Worm (Caenorhabditis elegans) whole organism, L1 larva: ENCODE data around the gene meg-2.

Source experiments
- blmp-1 ChIP-seq: fragments of 150-350 bp; optimal IDR thresholded peaks from 2 replicates; lab custom pipeline; 2014; ENCODE audit warnings: missing biosample characterization, missing genetic modification characterization
- ceh-8 ChIP-seq: fragments of 200-800 bp; sonication (Bioruptor generic); optimal IDR thresholded peaks from 2 replicates; lab custom pipeline; 2018; ENCODE audit warnings: mild to moderate bottlenecking, missing genetic modification characterization, moderate library complexity, missing compliant biosample characterization
- ceh-88 ChIP-seq: fragments of 200-800 bp; sonication (Bioruptor generic); IDR thresholded peaks from 2 replicates; pipeline ENCODE4 v1.3.6; 2022; ENCODE audit warnings: missing genetic modification characterization, missing compliant biosample characterization
- ces-1 ChIP-seq: fragments of 150-350 bp; optimal IDR thresholded peaks from 2 replicates; lab custom pipeline; 2014; ENCODE audit warnings: missing biosample characterization, missing genetic modification reagents, missing genetic modification characterization
- dsc-1 ChIP-seq: sonication (generic microtip); optimal IDR thresholded peaks from 2 replicates; lab custom pipeline; 2016; ENCODE audit warnings: mild to moderate bottlenecking, missing genetic modification characterization, missing compliant biosample characterization
- efl-1 ChIP-seq, 4 experiments: fragments of 150-350 bp; optimal IDR thresholded peaks in 3 of 4; peaks in 1 of 4; 1 replicate in 1 of 4; 2 replicates in 3 of 4; lab custom pipeline; 2014; ENCODE audit warnings: missing biosample characterization in 2 of 4, missing genetic modification characterization in 2 of 4, missing genetic modification reagents in 2 of 4
- egl-27 ChIP-seq, 2 experiments: fragments of 150-350 bp in 1 of 2; sonication (generic microtip); optimal IDR thresholded peaks; 3 replicates each; lab custom pipeline; 2017 to 2018; ENCODE audit warnings: missing biosample characterization in 2 of 2, missing genetic modification characterization in 2 of 2, missing genetic modification reagents in 2 of 2
- elt-2 ChIP-seq: sonication (generic microtip); optimal IDR thresholded peaks from 2 replicates; lab custom pipeline; 2016; ENCODE audit warnings: missing genetic modification characterization, mild to moderate bottlenecking, inconsistent platforms, missing compliant biosample characterization, missing genetic modification reagents
- elt-3 ChIP-seq, 6 experiments: fragments of 150-350 bp in 1 of 6; sonication (generic microtip); optimal IDR thresholded peaks; 2 replicates each; lab custom pipeline; 2017 to 2018; ENCODE audit warnings: missing biosample characterization in 6 of 6, missing genetic modification characterization in 6 of 6, inconsistent platforms in 1 of 6
- fkh-4 ChIP-seq: sonication (generic microtip); optimal IDR thresholded peaks from 2 replicates; lab custom pipeline; 2016; ENCODE audit warnings: missing compliant biosample characterization, missing genetic modification characterization, borderline replicate concordance
- fkh-8 ChIP-seq: sonication (generic microtip); optimal IDR thresholded peaks from 2 replicates; lab custom pipeline; 2016; ENCODE audit warnings: mild to moderate bottlenecking, missing genetic modification characterization, missing compliant biosample characterization
- fos-1 ChIP-seq: fragments of 150-350 bp; optimal IDR thresholded peaks from 2 replicates; lab custom pipeline; 2014; ENCODE audit warnings: missing biosample characterization, missing genetic modification characterization
- hlh-17 ChIP-seq: fragments of 200-800 bp; sonication (Bioruptor generic); optimal IDR thresholded peaks from 2 replicates; lab custom pipeline; 2018; ENCODE audit warnings: missing genetic modification characterization, mild to moderate bottlenecking, missing compliant biosample characterization, moderate library complexity, borderline replicate concordance
- hpl-2 ChIP-seq: fragments of 150-350 bp; optimal IDR thresholded peaks from 2 replicates; lab custom pipeline; 2014; ENCODE audit warnings: missing biosample characterization, missing genetic modification reagents, missing genetic modification characterization
- irx-1 ChIP-seq: sonication (generic microtip); optimal IDR thresholded peaks from 2 replicates; lab custom pipeline; 2016; ENCODE audit warnings: missing genetic modification characterization, missing compliant biosample characterization
- isw-1 ChIP-seq: fragments of 200-800 bp; sonication (Bioruptor generic); IDR thresholded peaks from 2 replicates; pipeline ENCODE4 v1.3.6; 2022; ENCODE audit warnings: missing genetic modification characterization, missing compliant biosample characterization
- lin-13 ChIP-seq: fragments of 150-350 bp; optimal IDR thresholded peaks from 2 replicates; lab custom pipeline; 2014; ENCODE audit warnings: missing biosample characterization, missing genetic modification reagents, missing genetic modification characterization
- lin-14 ChIP-seq: fragments of 200-800 bp; sonication (Bioruptor generic); optimal IDR thresholded peaks from 2 replicates; lab custom pipeline; 2018; ENCODE audit warnings: mild to moderate bottlenecking, missing genetic modification characterization, moderate library complexity, missing compliant biosample characterization
- lin-15B ChIP-seq: fragments of 150-350 bp; sonication (generic microtip); optimal IDR thresholded peaks from 3 replicates; lab custom pipeline; 2014; ENCODE audit warnings: missing biosample characterization, missing genetic modification characterization
- lin-35 ChIP-seq, 2 experiments: fragments of 150-350 bp; optimal IDR thresholded peaks; 2 replicates each; lab custom pipeline; 2014; ENCODE audit warnings: missing biosample characterization in 2 of 2, missing genetic modification characterization in 2 of 2, missing genetic modification reagents in 2 of 2
- lin-39 ChIP-seq: fragments of 150-350 bp; optimal IDR thresholded peaks from 2 replicates; lab custom pipeline; 2014; ENCODE audit warnings: missing biosample characterization, missing genetic modification reagents, missing genetic modification characterization
- lir-3 ChIP-seq: sonication (generic microtip); optimal IDR thresholded peaks from 2 replicates; lab custom pipeline; 2016; ENCODE audit warnings: mild to moderate bottlenecking, missing genetic modification characterization, moderate library complexity, missing compliant biosample characterization; ENCODE audit not compliant: poor library complexity
- lsy-2 ChIP-seq, 2 experiments: fragments of 150-350 bp; optimal IDR thresholded peaks; 2 replicates each; lab custom pipeline; 2014; ENCODE audit warnings: missing biosample characterization in 2 of 2, missing genetic modification characterization in 2 of 2
- mab-9 ChIP-seq: fragments of 200-800 bp; sonication (Bioruptor generic); IDR thresholded peaks from 2 replicates; pipeline ENCODE4 v1.3.6; 2022; ENCODE audit warnings: missing genetic modification reagents, missing genetic modification characterization, missing compliant biosample characterization
- mdl-1 ChIP-seq, 2 experiments: fragments of 150-350 bp; optimal IDR thresholded peaks; 2 replicates each; lab custom pipeline; 2014 to 2017; ENCODE audit warnings: missing biosample characterization in 2 of 2, missing genetic modification characterization in 2 of 2, inconsistent platforms in 1 of 2
- mef-2 ChIP-seq: fragments of 150-350 bp; optimal IDR thresholded peaks from 2 replicates; lab custom pipeline; 2014; ENCODE audit warnings: missing biosample characterization, missing genetic modification characterization
- mep-1 ChIP-seq: fragments of 150-350 bp; optimal IDR thresholded peaks from 2 replicates; lab custom pipeline; 2014; ENCODE audit warnings: missing biosample characterization, missing genetic modification characterization
- nhr-11 ChIP-seq: fragments of 150-350 bp; optimal IDR thresholded peaks from 2 replicates; lab custom pipeline; 2014; ENCODE audit warnings: missing biosample characterization, missing genetic modification characterization
- nhr-19 ChIP-seq: fragments of 200-800 bp; sonication (Bioruptor generic); conservative IDR thresholded peaks from 2 replicates; pipeline ENCODE4 v1.3.6; 2022; ENCODE audit warnings: missing genetic modification characterization, missing compliant biosample characterization
- nhr-20 ChIP-seq: sonication (generic microtip); optimal IDR thresholded peaks from 2 replicates; lab custom pipeline; 2016; ENCODE audit warnings: mild to moderate bottlenecking, missing genetic modification characterization, missing compliant biosample characterization
- nhr-47 ChIP-seq: sonication (generic microtip); optimal IDR thresholded peaks from 2 replicates; lab custom pipeline; 2016; ENCODE audit warnings: mild to moderate bottlenecking, missing genetic modification characterization, moderate library complexity, missing compliant biosample characterization
- nhr-71 ChIP-seq: sonication (generic microtip); optimal IDR thresholded peaks from 2 replicates; lab custom pipeline; 2016; ENCODE audit warnings: mild to moderate bottlenecking, missing genetic modification characterization, moderate library complexity, missing compliant biosample characterization
- nhr-76 ChIP-seq: sonication (generic microtip); optimal IDR thresholded peaks from 2 replicates; lab custom pipeline; 2017; ENCODE audit warnings: missing biosample characterization, missing genetic modification characterization
- nhr-85 ChIP-seq: sonication (generic microtip); peaks from one replicate; lab custom pipeline; 2016; ENCODE audit warnings: missing genetic modification characterization, inconsistent platforms, missing compliant biosample characterization
- nhr-90 ChIP-seq: sonication (generic microtip); optimal IDR thresholded peaks from 2 replicates; lab custom pipeline; 2016; ENCODE audit warnings: mild to moderate bottlenecking, missing genetic modification characterization, missing compliant biosample characterization; ENCODE audit not compliant: poor library complexity
- pax-3 ChIP-seq: fragments of 200-800 bp; sonication (Bioruptor generic); optimal IDR thresholded peaks from 2 replicates; lab custom pipeline; 2018; ENCODE audit warnings: mild to moderate bottlenecking, missing genetic modification characterization, moderate library complexity, missing compliant biosample characterization
- pqm-1 ChIP-seq: sonication (generic microtip); optimal IDR thresholded peaks from 3 replicates; lab custom pipeline; 2017; ENCODE audit warnings: missing biosample characterization, missing genetic modification characterization
- rnt-1 ChIP-seq: sonication (generic microtip); optimal IDR thresholded peaks from 2 replicates; lab custom pipeline; 2016; ENCODE audit warnings: mild to moderate bottlenecking, missing genetic modification characterization, moderate library complexity, missing compliant biosample characterization
- snu-23 ChIP-seq: sonication (generic microtip); optimal IDR thresholded peaks from 2 replicates; lab custom pipeline; 2016; ENCODE audit warnings: missing genetic modification characterization, missing compliant biosample characterization
- tlp-1 ChIP-seq: fragments of 150-350 bp; optimal IDR thresholded peaks from 2 replicates; lab custom pipeline; 2014; ENCODE audit warnings: missing biosample characterization, missing genetic modification characterization
- unc-130 ChIP-seq: fragments of 150-350 bp; optimal IDR thresholded peaks from 2 replicates; lab custom pipeline; 2017; ENCODE audit warnings: missing biosample characterization, missing genetic modification characterization, inconsistent platforms
- unc-30 ChIP-seq: sonication (generic microtip); optimal IDR thresholded peaks from 2 replicates; lab custom pipeline; 2017; ENCODE audit warnings: missing biosample characterization, missing genetic modification characterization
- unc-98 ChIP-seq: fragments of 200-800 bp; sonication (Bioruptor generic); IDR thresholded peaks from 2 replicates; pipeline ENCODE4 v1.3.6; 2022; ENCODE audit warnings: missing genetic modification characterization, missing compliant biosample characterization
- vab-15 ChIP-seq: sonication (generic microtip); optimal IDR thresholded peaks from 2 replicates; lab custom pipeline; 2017; ENCODE audit warnings: missing genotype, mild to moderate bottlenecking, missing genetic modification characterization, missing compliant biosample characterization
- xbp-1 ChIP-seq: sonication (generic microtip); optimal IDR thresholded peaks from 2 replicates; lab custom pipeline; 2016; ENCODE audit warnings: missing genetic modification characterization, missing compliant biosample characterization
- zag-1 ChIP-seq: fragments of 150-350 bp; optimal IDR thresholded peaks from 2 replicates; lab custom pipeline; 2014; ENCODE audit warnings: missing biosample characterization, missing genetic modification characterization
- ztf-4 ChIP-seq: fragments of 150-350 bp; optimal IDR thresholded peaks from 2 replicates; lab custom pipeline; 2014; ENCODE audit warnings: missing biosample characterization, missing genetic modification characterization

Gene meg-2

DNA sequence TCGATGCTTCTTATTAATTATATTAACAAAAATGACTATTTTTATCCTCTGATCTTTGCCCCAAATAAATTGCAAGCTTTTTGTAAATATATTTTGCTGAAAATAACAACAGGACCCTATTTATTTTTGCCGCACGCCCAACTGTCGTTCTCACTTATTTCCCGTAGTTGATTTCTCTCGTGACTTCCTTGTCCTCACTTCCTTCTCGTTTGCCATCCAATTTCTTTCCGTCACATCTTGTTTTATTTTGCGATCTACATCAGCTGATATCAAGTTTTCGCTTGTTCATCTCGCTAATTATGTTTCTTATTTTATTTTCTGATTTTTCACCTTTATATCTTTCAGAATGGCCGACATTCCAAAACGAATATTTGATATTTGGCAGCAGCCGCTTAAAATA is 49.4 kb upstream of the meg-2 start, which contains the start of gene F48F7.5 (continued):
- TF ChIP-seq ceh-88 (GFP tag; lab: Robert Waterston, UW) (no peak), nhr-47 (peak; percentile 28), nhr-11 (tag; lab: Kevin White, UChicago) (no peak), fkh-4 (tag; lab: Kevin White, UChicago) (no peak), dsc-1 (tag; lab: Kevin White, UChicago) (peak; percentile 27), xbp-1 (tag; lab: Kevin White, UChicago) (no peak), ceh-8 (GFP tag; lab: Kevin White, UChicago) (no peak), hpl-2 (no peak), efl-1 (optimal IDR thresholded peaks at IDR 0.05; lab: Kevin White, UChicago) (no peak), efl-1 (GFP tag; optimal IDR thresholded peaks at IDR 0.05 in 1 of 2; lab: Kevin White, UChicago) (no peak), unc-98 (GFP tag; lab: Robert Waterston, UW) (no peak), lin-13 (GFP tag; lab: Kevin White, UChicago) (no peak), lin-14 (peak; percentile 92), elt-2 (no peak), lsy-2 (tag; optimal IDR thresholded peaks at IDR 0.05; lab: Kevin White, UChicago) (peak; percentile 19 to 29), unc-30 (tag; lab: Kevin White, UChicago) (no peak)

- TF ChIP-seq nhr-20 (tag; lab: Kevin White, UChicago), result peak; percentile 65
- TF ChIP-seq pqm-1, result no peak
- TF ChIP-seq lin-35 (GFP tag; optimal IDR thresholded peaks at IDR 0.05; lab: Kevin White, UChicago), result peak in 1 of 2 experiments; percentile 22
- peak; percentile 44 for TF ChIP-seq mep-1 (tag; lab: Kevin White, UChicago)
- TF ChIP-seq lsy-2 (tag; optimal IDR thresholded peaks at IDR 0.05; lab: Kevin White, UChicago), result peak; percentile 16 to 28
- TF ChIP-seq dsc-1 (tag; lab: Kevin White, UChicago), result no peak
- TF ChIP-seq nhr-85 (tag; lab: Kevin White, UChicago), result peak; percentile 90
- peak; percentile 35 for TF ChIP-seq nhr-71 (tag; lab: Kevin White, UChicago)
- no peak for TF ChIP-seq lir-3 (tag; lab: Kevin White, UChicago)
- peak; percentile 58 for TF ChIP-seq lin-14
- TF ChIP-seq lin-39 (tag; lab: Kevin White, UChicago), result peak; percentile 16
- peak; percentile 96 for TF ChIP-seq blmp-1 (tag; lab: Kevin White, UChicago)
- TF ChIP-seq zag-1 (tag; lab: Kevin White, UChicago), result no peak
- peak; percentile 49 for TF ChIP-seq rnt-1
- peak; percentile 37 for TF ChIP-seq snu-23 (GFP tag; lab: Kevin White, UChicago)
- no peak for TF ChIP-seq hlh-17 (GFP tag; lab: Kevin White, UChicago)
- peak; percentile 10; the same call in 1 of the 2 replicates for TF ChIP-seq nhr-19 (GFP tag; lab: Robert Waterston, UW)
- TF ChIP-seq elt-3 (tag; optimal IDR thresholded peaks at IDR 0.05; lab: Kevin White, UChicago), result peak in 3 of 6 experiments; percentile 10 to 88 (median 29)
- peak; percentile 1 for TF ChIP-seq unc-130 (tag; lab: Kevin White, UChicago)
- TF ChIP-seq nhr-90 (tag; lab: Kevin White, UChicago), result peak; percentile 19
- no peak for TF ChIP-seq elt-2
- peak; percentile 52 for TF ChIP-seq vab-15 (tag; lab: Kevin White, UChicago)
Observed at ce11 chrX:13974448-13975071, 48.6 kb upstream of the meg-2 start.

DNA sequence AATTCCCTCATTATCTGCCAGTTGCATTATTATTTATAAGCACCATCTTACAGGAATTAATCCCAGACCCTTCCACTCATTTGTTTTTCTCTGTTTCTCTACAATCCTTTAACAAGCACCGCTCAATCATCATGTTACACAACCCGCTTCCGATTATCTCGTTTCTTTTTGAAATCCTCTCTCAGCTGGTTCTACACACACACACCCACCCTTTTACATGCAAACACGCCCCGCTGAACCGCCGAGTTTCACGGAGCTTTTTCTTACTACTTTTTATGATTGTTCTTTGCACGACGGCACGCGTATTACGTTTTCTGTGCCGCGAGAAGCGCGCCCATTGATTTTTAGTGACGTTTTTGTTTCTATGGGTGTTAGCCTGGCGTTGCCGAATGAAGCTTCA is 47.8 kb upstream of the meg-2 start:
- TF ChIP-seq blmp-1 (tag; lab: Kevin White, UChicago) (no peak), fos-1 (no peak), lin-14 (peak; percentile 91), nhr-76 (no peak), mef-2 (no peak), mdl-1 (tag; optimal IDR thresholded peaks at IDR 0.05; lab: Kevin White, UChicago) (peak in 1 of 2 experiments; percentile 8), lin-15B (tag; lab: Kevin White, UChicago) (no peak), tlp-1 (no peak), unc-130 (tag; lab: Kevin White, UChicago) (peak; percentile 51), nhr-90 (tag; lab: Kevin White, UChicago) (no peak), ces-1 (GFP tag; lab: Kevin White, UChicago) (no peak), snu-23 (GFP tag; lab: Kevin White, UChicago) (peak; percentile 63), ztf-4 (tag; lab: Kevin White, UChicago) (no peak), dsc-1 (tag; lab: Kevin White, UChicago) (peak; percentile 96), fkh-8 (tag; lab: Kevin White, UChicago) (peak; percentile 86), mab-9 (GFP tag; lab: Robert Waterston, UW) (no peak), isw-1 (GFP tag; lab: Robert Waterston, UW) (no peak), unc-98 (GFP tag; lab: Robert Waterston, UW) (no peak), egl-27 (tag; optimal IDR thresholded peaks at IDR 0.05; lab: Kevin White, UChicago) (no peak), pax-3 (tag; lab: Kevin White, UChicago) (no peak), vab-15 (tag; lab: Kevin White, UChicago) (no peak), irx-1 (no peak)
